Fruit fly (Drosophila melanogaster) whole organism, embryonic: ENCODE results near the gene CG46311.

Source experiments
- Atf-2 ChIP-seq: fragments of 200-800 bp; sonication (Bioruptor generic); optimal IDR thresholded peaks from 2 replicates; lab custom pipeline; 2016; ENCODE audit warnings: missing biosample characterization, missing genetic modification characterization
- BEAF-32 ChIP-seq: fragments of 200-800 bp; sonication (Bioruptor generic); optimal IDR thresholded peaks from 3 replicates; lab custom pipeline; 2017; ENCODE audit warnings: missing biosample characterization, missing genetic modification characterization, mild to moderate bottlenecking, moderate library complexity, missing genetic modification reagents
- CG10274 ChIP-seq: fragments of 200-800 bp; sonication (Bioruptor generic); optimal IDR thresholded peaks from 3 replicates; lab custom pipeline; 2017; ENCODE audit warnings: missing biosample characterization, mild to moderate bottlenecking, missing genetic modification characterization
- CG12071 ChIP-seq: fragments of 200-800 bp; sonication (Bioruptor generic); optimal IDR thresholded peaks from 3 replicates; lab custom pipeline; 2018; ENCODE audit warnings: missing biosample characterization, mild to moderate bottlenecking, missing genetic modification characterization
- CG12104 ChIP-seq: fragments of 200-800 bp; sonication (Bioruptor generic); optimal IDR thresholded peaks from 3 replicates; lab custom pipeline; 2016; ENCODE audit warnings: missing biosample characterization, missing genetic modification characterization
- CG1233 ChIP-seq: fragments of 200-800 bp; sonication (Bioruptor generic); optimal IDR thresholded peaks from 4 replicates; lab custom pipeline; 2018; ENCODE audit warnings: missing biosample characterization, mild to moderate bottlenecking, missing genetic modification characterization
- CG15601 ChIP-seq: fragments of 200-800 bp; sonication (Bioruptor generic); optimal IDR thresholded peaks from 3 replicates; lab custom pipeline; 2019; ENCODE audit warnings: missing biosample characterization, mild to moderate bottlenecking, missing genetic modification characterization, moderate library complexity
- CG16815 ChIP-seq: fragments of 200-800 bp; sonication (Bioruptor generic); optimal IDR thresholded peaks from 3 replicates; lab custom pipeline; 2017; ENCODE audit warnings: missing biosample characterization, mild to moderate bottlenecking, missing genetic modification characterization
- CG18476 ChIP-seq: fragments of 200-800 bp; sonication (Bioruptor generic); optimal IDR thresholded peaks from 2 replicates; lab custom pipeline; 2016; ENCODE audit warnings: missing biosample characterization, mild to moderate bottlenecking, missing genetic modification characterization
- CG18764 ChIP-seq: fragments of 200-800 bp; sonication (Bioruptor generic); optimal IDR thresholded peaks from 3 replicates; lab custom pipeline; 2016; ENCODE audit warnings: missing biosample characterization, missing genetic modification characterization
- CG3281 ChIP-seq: fragments of 200-800 bp; sonication (Bioruptor generic); optimal IDR thresholded peaks from 3 replicates; lab custom pipeline; 2017; ENCODE audit warnings: missing biosample characterization, mild to moderate bottlenecking, missing genetic modification characterization
- CG33557 ChIP-seq: fragments of 200-800 bp; sonication (Bioruptor generic); optimal IDR thresholded peaks from 2 replicates; lab custom pipeline; 2019; ENCODE audit warnings: missing biosample characterization, mild to moderate bottlenecking, missing genetic modification characterization, moderate library complexity
- CG5180 ChIP-seq: fragments of 200-800 bp; sonication (Bioruptor generic); optimal IDR thresholded peaks from 3 replicates; lab custom pipeline; 2017; ENCODE audit warnings: missing biosample characterization, missing genetic modification characterization, mild to moderate bottlenecking, moderate library complexity, missing genetic modification reagents
- CG7786 ChIP-seq: fragments of 200-800 bp; sonication (Bioruptor generic); optimal IDR thresholded peaks from 2 replicates; lab custom pipeline; 2016; ENCODE audit warnings: missing biosample characterization, missing genetic modification characterization
- CG9215 ChIP-seq: fragments of 200-800 bp; sonication (Bioruptor generic); IDR thresholded peaks from 2 replicates; pipeline ENCODE4 v1.3.6; 2022; ENCODE audit warnings: missing biosample characterization, missing genetic modification characterization
- CG9797 ChIP-seq: fragments of 200-800 bp; sonication (Bioruptor generic); optimal IDR thresholded peaks from 3 replicates; lab custom pipeline; 2018; ENCODE audit warnings: missing biosample characterization, mild to moderate bottlenecking, missing genetic modification characterization
- CkIIα-i1 ChIP-seq: fragments of 200-800 bp; sonication (Bioruptor generic); IDR thresholded peaks from 2 replicates; pipeline ENCODE4 v1.3.6; 2022; ENCODE audit warnings: missing biosample characterization, missing genetic modification characterization
- D19B ChIP-seq: fragments of 200-800 bp; sonication (Bioruptor generic); optimal IDR thresholded peaks from 2 replicates; lab custom pipeline; 2017; ENCODE audit warnings: missing biosample characterization, mild to moderate bottlenecking, missing genetic modification characterization
- Dbx ChIP-seq: fragments of 200-800 bp; sonication (Bioruptor generic); IDR thresholded peaks from 3 replicates; pipeline ENCODE4 v1.3.6; 2022; ENCODE audit warnings: missing biosample characterization, missing genetic modification characterization
- Eip74EF ChIP-seq, 2 experiments: fragments of 200-800 bp in 1 of 2; fragments of >200 bp in 1 of 2; sonication (Bioruptor generic) in 1 of 2; optimal IDR thresholded peaks; 2 replicates each; lab custom pipeline; 2017 to 2019; ENCODE audit warnings: missing biosample characterization in 2 of 2, missing genetic modification characterization in 2 of 2, mild to moderate bottlenecking in 1 of 2, moderate library complexity in 1 of 2
- HLH3B ChIP-seq: fragments of 200-800 bp; sonication (Bioruptor generic); IDR thresholded peaks from 2 replicates; pipeline ENCODE4 v1.3.6; 2022; ENCODE audit warnings: missing biosample characterization, missing genetic modification characterization
- HLH4C ChIP-seq: fragments of 200-800 bp; sonication (Bioruptor generic); IDR thresholded peaks from 3 replicates; pipeline ENCODE4 v1.3.6; 2022; ENCODE audit warnings: missing biosample characterization, missing genetic modification characterization; ENCODE audit not compliant: partially characterized antibody
- Hsf ChIP-seq: fragments of 200-800 bp; sonication (Bioruptor generic); optimal IDR thresholded peaks from 3 replicates; lab custom pipeline; 2016; ENCODE audit warnings: missing biosample characterization, missing genetic modification characterization
- NFAT ChIP-seq: fragments of 200-800 bp; sonication (Bioruptor generic); IDR thresholded peaks from 2 replicates; pipeline ENCODE4 v1.3.6; 2022; ENCODE audit warnings: missing biosample characterization, missing genetic modification characterization
- NK7.1 ChIP-seq: fragments of 200-800 bp; sonication (Bioruptor generic); optimal IDR thresholded peaks from 3 replicates; lab custom pipeline; 2016; ENCODE audit warnings: missing biosample characterization, missing genetic modification characterization
- Nf-YA ChIP-seq: fragments of 200-800 bp; sonication (Bioruptor generic); IDR thresholded peaks from 2 replicates; pipeline ENCODE4 v1.3.6; 2022; ENCODE audit warnings: missing biosample characterization, missing genetic modification characterization
- Opbp ChIP-seq: fragments of 200-800 bp; sonication (Bioruptor generic); IDR thresholded peaks from 3 replicates; pipeline ENCODE4 v1.3.6; 2022; ENCODE audit warnings: missing biosample characterization, missing genetic modification characterization; ENCODE audit not compliant: partially characterized antibody
- Optix ChIP-seq: fragments of 200-800 bp; sonication (Bioruptor generic); IDR thresholded peaks from 3 replicates; pipeline ENCODE4 v1.3.6; 2022; ENCODE audit warnings: missing biosample characterization, missing genetic modification characterization
- PHDP ChIP-seq: fragments of 200-800 bp; sonication (Bioruptor generic); optimal IDR thresholded peaks from 3 replicates; lab custom pipeline; 2018; ENCODE audit warnings: missing biosample characterization, mild to moderate bottlenecking, missing genetic modification characterization, moderate library complexity
- Ptx1 ChIP-seq: fragments of 200-800 bp; sonication (Bioruptor generic); IDR thresholded peaks from 2 replicates; pipeline ENCODE4 v1.3.6; 2022; ENCODE audit warnings: missing biosample characterization, missing genetic modification characterization
- Sry-β ChIP-seq: fragments of 200-800 bp; sonication (Bioruptor generic); optimal IDR thresholded peaks from 2 replicates; lab custom pipeline; 2018; ENCODE audit warnings: missing biosample characterization, mild to moderate bottlenecking, missing genetic modification characterization, moderate library complexity
- ato ChIP-seq: fragments of 200-800 bp; sonication (Bioruptor generic); IDR thresholded peaks from 2 replicates; pipeline ENCODE4 v1.3.6; 2022; ENCODE audit warnings: missing biosample characterization, missing genetic modification characterization; ENCODE audit not compliant: partially characterized antibody
- br ChIP-seq: fragments of >200 bp; optimal IDR thresholded peaks from 2 replicates; lab custom pipeline; 2017
- cas ChIP-seq: fragments of 200-800 bp; sonication (Bioruptor generic); IDR thresholded peaks from 2 replicates; pipeline ENCODE4 v1.3.6; 2022; ENCODE audit warnings: missing biosample characterization, missing genetic modification characterization
- crp ChIP-seq, 2 experiments: fragments of 200-800 bp; sonication (Bioruptor generic); optimal IDR thresholded peaks; 2 replicates in 1 of 2; 3 replicates in 1 of 2; lab custom pipeline; 2017; ENCODE audit warnings: missing biosample characterization in 2 of 2, missing genetic modification characterization in 2 of 2, mild to moderate bottlenecking in 1 of 2, moderate library complexity in 1 of 2
- disco-r ChIP-seq: fragments of 200-800 bp; sonication (Bioruptor generic); optimal IDR thresholded peaks from 2 replicates; lab custom pipeline; 2016; ENCODE audit warnings: missing biosample characterization, missing genetic modification characterization
- fd102C ChIP-seq: fragments of 200-800 bp; sonication (Bioruptor generic); optimal IDR thresholded peaks from 2 replicates; lab custom pipeline; 2018; ENCODE audit warnings: missing biosample characterization, mild to moderate bottlenecking, missing genetic modification characterization, moderate library complexity
- gt ChIP-seq: fragments of 200-800 bp; sonication (Bioruptor generic); IDR thresholded peaks from 2 replicates; pipeline ENCODE4 v1.3.6; 2022; ENCODE audit warnings: missing biosample characterization, missing genetic modification characterization
- jigr1 ChIP-seq: fragments of 200-800 bp; sonication (Bioruptor generic); IDR thresholded peaks from 3 replicates; pipeline ENCODE4 v1.3.6; 2022; ENCODE audit warnings: missing biosample characterization, missing genetic modification characterization
- kay ChIP-seq: fragments of 200-800 bp; sonication (Bioruptor generic); optimal IDR thresholded peaks from 2 replicates; lab custom pipeline; 2016; ENCODE audit warnings: missing biosample characterization, missing genetic modification characterization
- maf-S ChIP-seq: fragments of 200-800 bp; sonication (Bioruptor generic); optimal IDR thresholded peaks from 2 replicates; lab custom pipeline; 2016; ENCODE audit warnings: missing biosample characterization, missing genetic modification characterization
- nerfin-1 ChIP-seq: fragments of 200-800 bp; sonication (Bioruptor generic); optimal IDR thresholded peaks from 3 replicates; lab custom pipeline; 2019; ENCODE audit warnings: missing biosample characterization, mild to moderate bottlenecking, missing genetic modification characterization, moderate library complexity
- pan ChIP-seq, 4 experiments: fragments of >200 bp in 3 of 4; fragments of 200-800 bp in 1 of 4; sonication (Bioruptor generic) in 1 of 4; optimal IDR thresholded peaks in 3 of 4; IDR thresholded peaks in 1 of 4; 2 replicates each; pipeline versions ENCODE4 v1.3.6 to Lab custom; 2017 to 2022; ENCODE audit warnings: missing biosample characterization in 2 of 4, missing genetic modification characterization in 2 of 4, mixed read lengths in 1 of 4
- psq ChIP-seq: fragments of 200-800 bp; sonication (Bioruptor generic); optimal IDR thresholded peaks from 2 replicates; lab custom pipeline; 2017; ENCODE audit warnings: missing biosample characterization, missing genetic modification characterization
- rib ChIP-seq: fragments of 200-800 bp; sonication (Bioruptor generic); IDR thresholded peaks from 2 replicates; pipeline ENCODE4 v1.3.6; 2022; ENCODE audit warnings: missing biosample characterization, missing genetic modification characterization
- slou ChIP-seq: fragments of 200-800 bp; sonication (Bioruptor generic); optimal IDR thresholded peaks from 3 replicates; lab custom pipeline; 2016; ENCODE audit warnings: missing biosample characterization, missing genetic modification characterization
- sqz ChIP-seq: fragments of 200-800 bp; sonication (Bioruptor generic); optimal IDR thresholded peaks from 3 replicates; lab custom pipeline; 2018; ENCODE audit warnings: missing biosample characterization, mild to moderate bottlenecking, missing genetic modification characterization
- unc-4 ChIP-seq: fragments of 200-800 bp; sonication (Bioruptor generic); IDR thresholded peaks from 2 replicates; pipeline ENCODE4 v1.3.6; 2022; ENCODE audit warnings: missing biosample characterization, missing genetic modification characterization; ENCODE audit not compliant: partially characterized antibody

Gene CG46311

DNA sequence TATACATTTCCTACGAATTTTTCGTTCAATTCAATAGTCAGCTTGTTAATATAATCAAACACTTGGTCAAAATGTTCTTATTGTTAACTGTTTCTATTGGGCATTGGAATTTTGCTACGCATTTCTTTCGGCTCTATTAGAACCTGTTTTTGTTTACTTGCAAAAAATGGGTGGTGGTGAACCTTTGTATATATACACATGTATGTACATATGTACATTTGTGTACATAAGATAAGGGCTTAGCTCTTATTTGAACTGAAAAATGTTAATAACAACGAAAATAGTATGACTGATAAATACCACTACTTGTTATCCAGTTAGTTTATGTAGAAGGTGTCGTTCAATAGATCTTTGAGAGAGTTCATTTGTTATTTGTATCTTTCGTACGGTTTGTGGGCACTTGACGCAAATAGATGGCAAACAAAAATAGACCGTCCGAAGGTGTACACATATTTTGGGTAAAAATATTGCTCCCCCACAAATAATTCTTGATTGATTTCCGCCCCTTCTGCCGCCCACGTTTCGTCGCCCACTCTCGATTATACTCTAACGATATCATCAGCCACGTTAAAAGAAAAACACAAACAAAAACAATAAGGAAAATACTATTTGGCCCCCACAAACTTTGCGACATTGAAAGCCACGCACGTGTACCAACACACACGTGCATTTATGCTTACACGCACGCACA lies 62.4 kb downstream of the CG46311 start (continued):
- TF ChIP-seq HLH4C (GFP tag; lab: Robert Waterston, UW) = no peak
- peak; percentile 20; the same call in 1 of the 3 replicates for TF ChIP-seq Dbx
- TF ChIP-seq slou = no peak
- peak; percentile 37 for TF ChIP-seq CG1233
- no peak for TF ChIP-seq crp (GFP tag; optimal IDR thresholded peaks at IDR 0.05; lab: Kevin White, UChicago)
- TF ChIP-seq CG33557 (GFP tag; lab: Kevin White, UChicago) = peak; percentile 18

DNA sequence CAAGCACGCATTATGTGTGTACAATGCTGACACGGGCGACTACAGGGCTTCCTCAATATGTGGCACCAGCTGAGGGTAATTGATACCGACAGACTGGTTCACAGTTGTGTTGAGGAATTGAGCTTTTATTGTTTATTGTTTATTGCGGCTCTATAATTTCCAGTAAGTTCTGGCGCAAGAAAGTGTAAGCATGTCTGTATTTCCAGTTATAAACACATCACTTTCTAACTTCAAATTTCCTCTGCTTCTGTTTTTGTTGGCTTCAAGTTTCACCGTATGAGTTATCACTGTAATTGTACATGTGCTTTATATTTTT lies 62.9 kb downstream of the CG46311 start:
- TF ChIP-seq NK7.1 (GFP tag; lab: Kevin White, UChicago) (peak; percentile 66), br (lab: Kevin White, UChicago) (no peak), CG9215 (GFP tag; lab: Robert Waterston, UW) (peak; percentile 81), fd102C (GFP tag; lab: Kevin White, UChicago) (no peak), Atf-2 (GFP tag; lab: Kevin White, UChicago) (peak; percentile 69), CG10274 (peak; percentile 27), BEAF-32 (GFP tag; lab: Kevin White, UChicago) (no peak), sqz (GFP tag; lab: Kevin White, UChicago) (peak; percentile 83), Sry-β (GFP tag; lab: Kevin White, UChicago) (no peak), CG7786 (GFP tag; lab: Kevin White, UChicago) (peak; percentile 78), kay (GFP tag; lab: Kevin White, UChicago) (peak; percentile 62), maf-S (GFP tag; lab: Kevin White, UChicago) (peak; percentile 70), CG12104 (GFP tag; lab: Kevin White, UChicago) (peak; percentile 66), CG18476 (no peak), nerfin-1 (peak; percentile 53), D19B (GFP tag; lab: Kevin White, UChicago) (peak; percentile 70), Hsf (peak; percentile 79), cas (no peak), Ptx1 (peak; percentile 82), NFAT (peak; percentile 93), PHDP (tag; lab: Kevin White, UChicago) (peak; percentile 72), CG12071 (GFP tag; lab: Kevin White, UChicago) (peak; percentile 60), CG16815 (peak; percentile 63), psq (GFP tag; lab: Kevin White, UChicago) (no peak), jigr1 (GFP tag; lab: Robert Waterston, UW) (peak; percentile 57; the same call in 1 of the 3 replicates), Optix (GFP tag; lab: Robert Waterston, UW) (peak; percentile 31; the same call in 1 of the 3 replicates), ato (GFP tag; lab: Robert Waterston, UW) (no peak), CG18764 (GFP tag; lab: Kevin White, UChicago) (peak; percentile 60), disco-r (peak; percentile 35), Eip74EF (GFP tag; optimal IDR thresholded peaks at IDR 0.05; lab: Kevin White, UChicago) (peak in 1 of 2 experiments; percentile 66), CkIIα-i1 (GFP tag; lab: Robert Waterston, UW) (no peak), pan (optimal IDR thresholded peaks at IDR 0.05; lab: Kevin White, UChicago) (no peak), pan (GFP tag; optimal IDR thresholded peaks at IDR 0.05 in 1 of 2, IDR thresholded peaks at IDR 0.05 in 1 of 2) (peak in 1 of 2 experiments; percentile 73), gt (GFP tag; lab: Robert Waterston, UW) (no peak), Opbp (GFP tag; lab: Robert Waterston, UW) (no peak), CG3281 (GFP tag; lab: Kevin White, UChicago) (peak; percentile 82), CG5180 (peak; percentile 44), Nf-YA (GFP tag; lab: Robert Waterston, UW) (peak; percentile 37; the same call in 1 of the 2 replicates), CG9797 (no peak), HLH3B (GFP tag; lab: Robert Waterston, UW) (peak; percentile 68), rib (GFP tag; lab: Robert Waterston, UW) (peak; percentile 86), unc-4 (GFP tag; lab: Robert Waterston, UW) (no peak), CG15601 (tag; lab: Kevin White, UChicago) (peak; percentile 4)
